Worm (Caenorhabditis elegans): ENCODE data around the gene F56A8.8.

- TF ChIP-seq C38D4.7 (GFP tag; optimal IDR thresholded peaks at IDR 0.05) (no peak), elt-2 (tag; optimal IDR thresholded peaks at IDR 0.05) (no peak), unc-86 (tag; optimal IDR thresholded peaks at IDR 0.05) (no peak), unc-3 (GFP tag; conservative IDR thresholded peaks at IDR 0.05) (no peak), unc-3 (tag; optimal IDR thresholded peaks at IDR 0.05) (no peak), K09A11.1 (tag; optimal IDR thresholded peaks at IDR 0.05; ENCODE audit: insufficient read depth) (no peak), che-1 (tag; optimal IDR thresholded peaks at IDR 0.05) (no peak)
These were observed 29.0 kb upstream of the F56A8.8 start, which contains the start of gene F56A8.3 for ce11 chrIII:13256438-13256928.

Data from whole organism, late embryonic.